Worm (Caenorhabditis elegans): ENCODE data around the gene dkc-1.

- TF ChIP-seq elt-2 (tag; optimal IDR thresholded peaks at IDR 0.05) (no peak), nhr-43 (tag; optimal IDR thresholded peaks at IDR 0.05; ENCODE audit: poor library complexity, severe bottlenecking) (no peak), nhr-12 (tag; optimal IDR thresholded peaks at IDR 0.05) (no peak), egl-27 (tag; optimal IDR thresholded peaks at IDR 0.05) (no peak), nhr-76 (tag; optimal IDR thresholded peaks at IDR 0.05) (no peak), snpc-4 (tag; optimal IDR thresholded peaks at IDR 0.05) (no peak), nhr-23 (tag; optimal IDR thresholded peaks at IDR 0.05) (no peak), nhr-11 (tag; optimal IDR thresholded peaks at IDR 0.05) (no peak), tbx-2 (tag; optimal IDR thresholded peaks at IDR 0.05) (no peak), nhr-237 (tag; optimal IDR thresholded peaks at IDR 0.05) (no peak), sea-2 (GFP tag; optimal IDR thresholded peaks at IDR 0.05) (no peak), ceh-16 (tag; optimal IDR thresholded peaks at IDR 0.05) (no peak), nhr-77 (tag; optimal IDR thresholded peaks at IDR 0.05) (no peak), lin-39 (tag; optimal IDR thresholded peaks at IDR 0.05) (no peak)
Observed at ce11 chrIII:10702805-10703204, 45.4 kb upstream of the dkc-1 start.
